Fruit fly (Drosophila melanogaster): Measurements from ENCODE around the gene CG32984.

CG32984 gene

DNA sequence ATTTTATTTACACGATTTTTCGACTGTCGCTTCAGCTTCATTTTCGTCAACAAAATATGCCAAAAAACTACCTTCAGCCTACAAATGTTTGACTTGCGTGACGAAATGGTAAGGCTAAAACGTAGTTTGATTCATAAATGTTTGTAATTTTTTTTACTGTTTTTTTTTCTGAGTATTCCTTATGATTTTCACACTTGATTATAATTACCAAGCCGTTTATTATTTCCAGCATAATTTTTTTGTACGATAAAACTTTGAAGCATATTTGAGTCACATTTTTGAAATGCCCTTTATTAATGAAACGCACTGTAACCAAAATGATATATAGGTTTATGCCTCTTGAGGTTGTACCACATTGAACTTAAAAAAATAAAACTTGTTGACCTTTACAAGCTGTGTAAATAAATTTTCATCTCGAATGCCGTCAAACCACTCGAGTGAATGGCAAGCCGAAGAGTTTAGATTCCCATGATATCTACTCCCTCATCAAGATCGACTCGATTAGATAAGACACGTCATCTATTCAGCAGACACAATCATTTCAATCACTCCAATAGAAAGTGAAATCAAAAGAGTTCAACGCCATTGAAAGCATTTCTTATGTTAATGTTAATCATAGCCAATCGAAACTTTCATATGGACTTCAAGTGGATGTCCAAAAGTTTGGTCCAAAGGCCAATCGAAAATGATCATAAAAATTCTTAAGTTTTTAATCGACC is 18.0 kb downstream of the CG32984 start:
- TF ChIP-seq Eip78C (GFP tag) = peak; percentile 15
- TF ChIP-seq cyc (GFP tag; optimal IDR thresholded peaks at IDR 0.05) = no peak
- TF ChIP-seq fkh (GFP tag; optimal IDR thresholded peaks at IDR 0.05) = peak; percentile 47
- TF ChIP-seq CG11294 (GFP tag; IDR thresholded peaks at IDR 0.05) = no peak
- no peak for TF ChIP-seq Ets21C (GFP tag; optimal IDR thresholded peaks at IDR 0.05)
- TF ChIP-seq Blimp-1 (GFP tag; optimal IDR thresholded peaks at IDR 0.05) = no peak

DNA sequence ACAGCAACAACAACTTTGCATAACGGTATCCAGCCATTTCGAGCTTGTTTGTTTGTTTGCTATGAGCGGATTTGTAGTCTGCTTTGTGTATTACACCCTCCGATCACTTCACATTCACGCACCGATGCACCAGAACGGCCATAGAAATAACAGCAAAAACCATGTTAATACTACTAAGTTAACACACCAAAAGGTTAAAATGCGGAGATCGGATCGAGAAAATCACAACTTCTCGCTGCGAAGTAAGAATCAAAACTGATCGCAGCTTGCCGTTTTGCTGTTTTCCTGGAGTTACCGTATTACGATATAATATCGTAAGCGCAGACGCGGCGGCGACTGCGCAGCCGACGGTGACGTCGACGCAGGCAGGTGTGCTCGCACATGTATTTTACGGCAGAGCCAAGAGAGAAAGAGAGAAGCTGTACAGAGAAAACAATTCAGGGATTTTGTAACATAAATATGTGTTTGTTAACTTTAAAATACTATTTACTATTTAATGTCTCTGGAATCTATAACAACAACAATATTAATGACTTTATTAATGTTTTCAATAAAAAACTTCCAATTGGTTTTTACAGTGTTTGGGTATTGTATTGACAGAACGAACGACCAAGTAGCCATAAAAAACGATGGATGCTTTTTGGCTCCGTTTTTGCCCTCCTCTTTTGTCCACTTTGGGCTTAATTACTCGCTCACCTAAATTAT is 20.0 kb downstream of the CG32984 start, which contains the start of gene CG13101:
TSS of gene CG13101 (minus strand) at position 259 of the 705 bp plus-strand sequence.
- peak; percentile 86 for TF ChIP-seq CG11902 (GFP tag; optimal IDR thresholded peaks at IDR 0.05)
- peak; percentile 90 for TF ChIP-seq CG10669 (GFP tag; optimal IDR thresholded peaks at IDR 0.05)
- TF ChIP-seq CG34406 (GFP tag; optimal IDR thresholded peaks at IDR 0.05) = peak; percentile 96
- TF ChIP-seq CG31627 (GFP tag; optimal IDR thresholded peaks at IDR 0.05) = peak; percentile 95
- peak; percentile 90 for TF ChIP-seq Ets21C (GFP tag; optimal IDR thresholded peaks at IDR 0.05)
- TF ChIP-seq CG4318 (GFP tag; optimal IDR thresholded peaks at IDR 0.05) = peak; percentile 82
- TF ChIP-seq Lpt (GFP tag; optimal IDR thresholded peaks at IDR 0.05) = peak; percentile 92
- TF ChIP-seq topi (GFP tag; optimal IDR thresholded peaks at IDR 0.05) = peak; percentile 97
- TF ChIP-seq CG11294 (GFP tag; IDR thresholded peaks at IDR 0.05) = peak; percentile 92
- TF ChIP-seq Eip93F (GFP tag; optimal IDR thresholded peaks at IDR 0.05) = peak; percentile 72
- peak; percentile 98 for TF ChIP-seq CG3919 (GFP tag; optimal IDR thresholded peaks at IDR 0.05)
- TF ChIP-seq CG6854 (GFP tag; optimal IDR thresholded peaks at IDR 0.05) = no peak
- peak; percentile 98 for TF ChIP-seq CG8119 (GFP tag; IDR thresholded peaks at IDR 0.05)
- peak; percentile 84 for TF ChIP-seq CG9139 (GFP tag; optimal IDR thresholded peaks at IDR 0.05)
- TF ChIP-seq Hr4 (GFP tag; optimal IDR thresholded peaks at IDR 0.05) = peak; percentile 83
- peak; percentile 93 for TF ChIP-seq CG3032 (tag; optimal IDR thresholded peaks at IDR 0.05)
- peak; percentile 91 for TF ChIP-seq spab (GFP tag; optimal IDR thresholded peaks at IDR 0.05)
- peak; percentile 94 for TF ChIP-seq Sox102F (GFP tag; optimal IDR thresholded peaks at IDR 0.05)
- TF ChIP-seq vri (GFP tag; optimal IDR thresholded peaks at IDR 0.05) = peak; percentile 95
- TF ChIP-seq Sox14 (GFP tag; optimal IDR thresholded peaks at IDR 0.05) = peak; percentile 94
- TF ChIP-seq CG32006 (GFP tag; optimal IDR thresholded peaks at IDR 0.05) = peak; percentile 94
- peak; percentile 95 for TF ChIP-seq acj6 (GFP tag; optimal IDR thresholded peaks at IDR 0.05)
- TF ChIP-seq lz (GFP tag; optimal IDR thresholded peaks at IDR 0.05) = peak; percentile 94
- peak; percentile 98 for TF ChIP-seq eg (GFP tag; IDR thresholded peaks at IDR 0.05)
- TF ChIP-seq esn (GFP tag; optimal IDR thresholded peaks at IDR 0.05) = peak; percentile 98
- TF ChIP-seq fd85E (GFP tag; optimal IDR thresholded peaks at IDR 0.05) = peak; percentile 77
- peak; percentile 94 for TF ChIP-seq dsx (GFP tag; optimal IDR thresholded peaks at IDR 0.05; ENCODE audit: poor library complexity, severe bottlenecking)
- peak; percentile 96 for TF ChIP-seq CG6163 (GFP tag; IDR thresholded peaks at IDR 0.05)
- peak; percentile 96 for TF ChIP-seq cyc (GFP tag; optimal IDR thresholded peaks at IDR 0.05)
- peak; percentile 96 for TF ChIP-seq CG6792 (GFP tag; optimal IDR thresholded peaks at IDR 0.05)
- peak; percentile 99 for TF ChIP-seq Eip78C (GFP tag)
- peak; percentile 88 for TF ChIP-seq CG6808 (GFP tag; optimal IDR thresholded peaks at IDR 0.05)
- peak; percentile 86 for TF ChIP-seq Ets96B (tag; optimal IDR thresholded peaks at IDR 0.05)
- TF ChIP-seq salr (GFP tag; optimal IDR thresholded peaks at IDR 0.05) = peak; percentile 66 to 94
- peak; percentile 90 for TF ChIP-seq CG7368 (GFP tag; optimal IDR thresholded peaks at IDR 0.05)
- peak; percentile 88 for TF ChIP-seq CG8319 (GFP tag; optimal IDR thresholded peaks at IDR 0.05)
- TF ChIP-seq Gug (GFP tag; IDR thresholded peaks at IDR 0.05) = peak; percentile 95
- peak; percentile 96 for TF ChIP-seq OdsH (GFP tag; optimal IDR thresholded peaks at IDR 0.05)
- TF ChIP-seq net (GFP tag; optimal IDR thresholded peaks at IDR 0.05) = peak; percentile 90
- TF ChIP-seq Hr39 (GFP tag; optimal IDR thresholded peaks at IDR 0.05) = peak; percentile 91
- peak; percentile 96 for TF ChIP-seq pdm3 (GFP tag; optimal IDR thresholded peaks at IDR 0.05)
- peak; percentile 91 for TF ChIP-seq Eip75B (GFP tag; optimal IDR thresholded peaks at IDR 0.05)
- TF ChIP-seq CG11762 (GFP tag; optimal IDR thresholded peaks at IDR 0.05; ENCODE audit: insufficient read depth) = peak; percentile 94
- peak; percentile 97 for TF ChIP-seq Smox (GFP tag; optimal IDR thresholded peaks at IDR 0.05)
- peak; percentile 87 for TF ChIP-seq fkh (GFP tag; optimal IDR thresholded peaks at IDR 0.05)
